Worm (Caenorhabditis elegans): ENCODE results near the gene srj-49.

- TF ChIP-seq cog-1 (tag; optimal IDR thresholded peaks at IDR 0.05) (no peak), ref-1 (GFP tag; conservative IDR thresholded peaks at IDR 0.05) (no peak), flt-1 (GFP tag; IDR thresholded peaks at IDR 0.05) (no peak), T22C8.4 (GFP tag; IDR thresholded peaks at IDR 0.05) (no peak)
These were observed 22.2 kb downstream of the srj-49 start for ce11 chrV:2825978-2826377.
